Worm (Caenorhabditis elegans) whole organism, young adult: ENCODE results near the gene F20D1.22.

Experiments used
- ceh-79 ChIP-seq: sonication (generic microtip); optimal IDR thresholded peaks from 2 replicates; lab custom pipeline; 2017; ENCODE audit warnings: mild to moderate bottlenecking, missing genetic modification characterization, missing compliant biosample characterization
- efl-1 ChIP-seq: fragments of 150-350 bp; optimal IDR thresholded peaks from 2 replicates; lab custom pipeline; 2014; ENCODE audit warnings: missing biosample characterization, missing genetic modification reagents, missing genetic modification characterization
- fkh-3 ChIP-seq: sonication (generic microtip); optimal IDR thresholded peaks from 2 replicates; lab custom pipeline; 2016; ENCODE audit warnings: mild to moderate bottlenecking, missing genetic modification characterization, missing compliant biosample characterization
- hlh-26 ChIP-seq: fragments of 200-800 bp; sonication (Bioruptor generic); conservative IDR thresholded peaks from 2 replicates; pipeline ENCODE4 v1.3.6; 2022; ENCODE audit warnings: missing genetic modification reagents, missing genetic modification characterization, missing compliant biosample characterization
- hrde-1 ChIP-seq: sonication (generic microtip); optimal IDR thresholded peaks from 2 replicates; lab custom pipeline; 2016; ENCODE audit warnings: missing genetic modification characterization, mild to moderate bottlenecking, missing compliant biosample characterization, moderate library complexity, missing genotype, missing genetic modification reagents, borderline replicate concordance
- hsf-1 ChIP-seq: fragments of 200-800 bp; sonication (Bioruptor generic); IDR thresholded peaks from 2 replicates; pipeline ENCODE4 v1.3.6; 2022; ENCODE audit warnings: missing genetic modification reagents, missing genetic modification characterization, missing compliant biosample characterization
- lin-40 ChIP-seq: sonication (generic microtip); optimal IDR thresholded peaks from 2 replicates; lab custom pipeline; 2016; ENCODE audit warnings: missing genetic modification characterization, mild to moderate bottlenecking, missing compliant biosample characterization, missing genotype, missing genetic modification reagents
- snpc-3.4 ChIP-seq: sonication (generic microtip); optimal IDR thresholded peaks from 2 replicates; lab custom pipeline; 2017; ENCODE audit warnings: missing genetic modification characterization, mild to moderate bottlenecking, missing compliant biosample characterization, antibody characterized with exemption, moderate library complexity, missing genotype, missing genetic modification reagents
- snpc-4 ChIP-seq, 5 experiments: fragments of 150-350 bp in 1 of 5; sonication (generic microtip) in 4 of 5; optimal IDR thresholded peaks; 2 replicates each; lab custom pipeline; 2014 to 2018; ENCODE audit warnings: missing genetic modification characterization in 5 of 5, missing biosample characterization in 3 of 5, antibody characterized with exemption in 2 of 5, mild to moderate bottlenecking in 2 of 5, missing compliant biosample characterization in 2 of 5, missing genotype in 2 of 5, moderate library complexity in 2 of 5, missing genetic modification reagents in 1 of 5
- tbx-9 ChIP-seq: sonication (generic microtip); optimal IDR thresholded peaks from 2 replicates; lab custom pipeline; 2016; ENCODE audit warnings: borderline replicate concordance, missing genetic modification characterization, inconsistent platforms, missing compliant biosample characterization
- ztf-18 ChIP-seq: sonication (generic microtip); optimal IDR thresholded peaks from 2 replicates; lab custom pipeline; 2016; ENCODE audit warnings: missing genotype, mild to moderate bottlenecking, missing genetic modification characterization, missing compliant biosample characterization

ce11 chrX:15006847-15007358 is 40.3 kb downstream of the F20D1.22 start, which contains the start of gene ergi-2:
- TF ChIP-seq snpc-4 (GFP tag; optimal IDR thresholded peaks at IDR 0.05; lab: Kevin White, UChicago) (no peak), snpc-4 (tag; optimal IDR thresholded peaks at IDR 0.05; lab: Kevin White, UChicago) (no peak), hlh-26 (GFP tag; lab: Robert Waterston, UW) (no peak), fkh-3 (tag; lab: Kevin White, UChicago) (no peak), ceh-79 (no peak), hrde-1 (no peak), hsf-1 (GFP tag; lab: Robert Waterston, UW) (no peak), ztf-18 (tag; lab: Kevin White, UChicago) (no peak), tbx-9 (tag; lab: Kevin White, UChicago) (no peak), efl-1 (GFP tag; lab: Kevin White, UChicago) (no peak), snpc-3.4 (tag; lab: Kevin White, UChicago) (no peak), lin-40 (no peak)
